Worm (Caenorhabditis elegans) whole organism, early embryonic: ENCODE data around the gene F28E10.4.

ENCODE experiments used
- B0310.2 ChIP-seq: sonication (generic microtip); optimal IDR thresholded peaks from 2 replicates; lab custom pipeline; 2016; ENCODE audit warnings: mild to moderate bottlenecking, missing genetic modification characterization, missing compliant biosample characterization
- F13C5.2 ChIP-seq: sonication (generic microtip); optimal IDR thresholded peaks from 2 replicates; lab custom pipeline; 2017; ENCODE audit warnings: mild to moderate bottlenecking, missing genetic modification characterization, inconsistent platforms, missing compliant biosample characterization
- aly-1 ChIP-seq: sonication (generic microtip); optimal IDR thresholded peaks from 2 replicates; lab custom pipeline; 2016; ENCODE audit warnings: missing genetic modification characterization, missing compliant biosample characterization
- ama-1 ChIP-seq: fragments of 150-350 bp; optimal IDR thresholded peaks from 2 replicates; lab custom pipeline; 2014
- ceh-13 ChIP-seq: fragments of 200-800 bp; sonication (Bioruptor generic); optimal IDR thresholded peaks from 2 replicates; lab custom pipeline; 2018; ENCODE audit warnings: mild to moderate bottlenecking, missing genetic modification characterization, missing compliant biosample characterization
- ceh-36 ChIP-seq: sonication (generic microtip); optimal IDR thresholded peaks from 2 replicates; lab custom pipeline; 2016; ENCODE audit warnings: missing genetic modification characterization, inconsistent platforms, missing compliant biosample characterization
- ets-7 ChIP-seq: sonication (generic microtip); optimal IDR thresholded peaks from 2 replicates; lab custom pipeline; 2016; ENCODE audit warnings: missing genotype, missing genetic modification characterization, missing compliant biosample characterization
- flt-1 ChIP-seq: fragments of 200-800 bp; sonication (Bioruptor generic); IDR thresholded peaks from 2 replicates; pipeline ENCODE4 v1.3.6; 2022; ENCODE audit warnings: missing genetic modification characterization, missing compliant biosample characterization
- hmbx-1 ChIP-seq: sonication (generic microtip); optimal IDR thresholded peaks from 2 replicates; lab custom pipeline; 2016; ENCODE audit warnings: mild to moderate bottlenecking, missing genetic modification characterization, missing compliant biosample characterization
- hmg-4 ChIP-seq: fragments of 200-800 bp; sonication (Bioruptor generic); optimal IDR thresholded peaks from 2 replicates; lab custom pipeline; 2018; ENCODE audit warnings: mild to moderate bottlenecking, missing genetic modification characterization, missing compliant biosample characterization
- hnd-1 ChIP-seq: sonication (generic microtip); optimal IDR thresholded peaks from 2 replicates; lab custom pipeline; 2016; ENCODE audit warnings: missing genetic modification characterization, missing compliant biosample characterization
- pes-1 ChIP-seq: fragments of 200-800 bp; sonication (Bioruptor generic); IDR thresholded peaks from 2 replicates; pipeline ENCODE4 v1.3.6; 2022; ENCODE audit warnings: missing genetic modification reagents, missing genetic modification characterization, missing compliant biosample characterization
- scrt-1 ChIP-seq: fragments of 200-800 bp; sonication (Bioruptor generic); IDR thresholded peaks from 2 replicates; pipeline ENCODE4 v1.3.6; 2022; ENCODE audit warnings: missing genetic modification characterization, missing compliant biosample characterization
- sea-1 ChIP-seq: fragments of 200-800 bp; sonication (Bioruptor generic); conservative IDR thresholded peaks from 2 replicates; pipeline ENCODE4 v1.3.6; 2022; ENCODE audit warnings: missing genetic modification characterization, missing compliant biosample characterization
- tbx-11 ChIP-seq: fragments of 200-800 bp; sonication (Bioruptor generic); IDR thresholded peaks from 2 replicates; pipeline ENCODE4 v1.3.6; 2022; ENCODE audit warnings: missing genetic modification characterization, missing compliant biosample characterization
- tbx-37 ChIP-seq: fragments of 200-800 bp; sonication (Bioruptor generic); conservative IDR thresholded peaks from 2 replicates; pipeline ENCODE4 v1.3.6; 2022; ENCODE audit warnings: missing genetic modification reagents, missing genetic modification characterization, missing compliant biosample characterization
- tra-4 ChIP-seq: sonication (generic microtip); optimal IDR thresholded peaks from 2 replicates; lab custom pipeline; 2017; ENCODE audit warnings: missing genetic modification characterization, missing compliant biosample characterization

F28E10.4 gene

DNA sequence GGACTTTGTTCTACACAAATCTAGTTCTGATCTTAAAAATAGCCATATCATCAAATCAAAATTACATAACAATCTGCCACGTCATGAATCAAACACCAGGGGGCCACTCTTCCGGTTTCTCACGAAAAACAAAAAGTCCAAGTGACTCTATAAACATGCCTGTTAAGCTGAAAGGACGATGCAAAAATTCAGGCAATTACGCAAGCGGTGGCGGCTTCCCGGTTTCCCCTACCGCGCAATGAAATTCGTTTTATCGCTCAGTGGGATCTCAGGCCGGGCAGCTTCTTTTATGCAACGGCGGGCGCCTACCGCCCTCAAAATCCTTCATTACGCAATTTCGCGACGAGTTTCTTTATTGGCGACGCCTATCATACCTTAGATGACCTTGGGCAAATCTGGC, 47.5 kb downstream of the F28E10.4 start:
- no peak for TF ChIP-seq ceh-36 (tag; lab: Kevin White, UChicago)
- no peak for TF ChIP-seq ceh-13 (GFP tag; lab: Kevin White, UChicago)
- no peak for TF ChIP-seq ama-1 (lab: Kevin White, UChicago)
- TF ChIP-seq tbx-37 (GFP tag; lab: Robert Waterston, UW): no peak
- TF ChIP-seq ets-7 (tag; lab: Kevin White, UChicago): no peak
- no peak for TF ChIP-seq flt-1 (GFP tag; lab: Robert Waterston, UW)
- TF ChIP-seq B0310.2 (tag; lab: Kevin White, UChicago): no peak
- TF ChIP-seq hnd-1: no peak
- no peak for TF ChIP-seq hmg-4 (GFP tag; lab: Kevin White, UChicago)
- no peak for TF ChIP-seq tbx-11
- no peak for TF ChIP-seq tra-4 (tag; lab: Kevin White, UChicago)
- TF ChIP-seq sea-1 (GFP tag; lab: Robert Waterston, UW): no peak

DNA sequence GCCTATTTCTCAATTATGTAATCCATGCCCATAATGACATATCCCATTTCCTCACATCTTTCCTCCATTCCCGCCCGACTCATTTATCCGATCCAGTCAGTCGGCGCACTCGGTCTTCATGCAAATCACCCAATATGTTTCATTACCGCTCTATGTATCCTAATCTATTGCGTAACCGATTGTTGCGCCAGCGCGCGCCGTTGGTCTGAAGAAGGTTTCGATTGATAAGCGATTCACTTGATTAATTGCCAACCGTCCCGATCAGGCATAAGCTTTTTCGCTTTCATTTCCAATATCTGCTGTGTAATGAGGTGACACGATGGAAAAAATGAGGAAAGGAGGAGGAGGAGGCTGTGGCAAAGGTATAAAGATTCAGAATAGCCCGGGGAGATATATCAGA, 49.1 kb downstream of the F28E10.4 start:
- TF ChIP-seq ceh-13 (GFP tag; lab: Kevin White, UChicago): no peak
- peak; percentile 10 for TF ChIP-seq hmg-4 (GFP tag; lab: Kevin White, UChicago)

DNA sequence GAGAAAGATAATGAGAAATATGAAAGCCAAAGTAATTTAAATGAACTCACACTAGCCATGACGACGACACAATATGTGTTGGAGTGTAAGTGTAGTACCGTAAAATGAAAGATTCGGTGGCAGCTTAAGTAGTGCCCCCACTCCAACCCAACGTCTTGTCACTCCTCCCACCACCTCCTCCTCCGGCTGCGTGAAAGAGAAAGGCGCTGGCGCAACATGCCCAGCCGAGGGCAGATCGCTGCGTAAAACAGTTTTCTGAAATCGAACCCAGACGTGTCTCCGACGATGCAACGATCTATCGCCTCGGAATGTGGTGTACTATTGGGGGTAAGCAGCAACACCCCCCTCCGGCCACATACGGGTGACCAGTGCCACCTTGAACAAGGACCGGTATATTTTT, 50.2 kb downstream of the F28E10.4 start, which contains the start of gene ZK180.5:
Gene ZK180.5, minus strand, starts transcription at position 101 of the 400 bp plus-strand sequence.
- TF ChIP-seq ceh-36 (tag; lab: Kevin White, UChicago) (no peak), tbx-37 (GFP tag; lab: Robert Waterston, UW) (no peak), sea-1 (GFP tag; lab: Robert Waterston, UW) (no peak), pes-1 (GFP tag; lab: Robert Waterston, UW) (no peak), hnd-1 (no peak), tra-4 (tag; lab: Kevin White, UChicago) (no peak), ama-1 (lab: Kevin White, UChicago) (no peak), hmg-4 (GFP tag; lab: Kevin White, UChicago) (no peak), tbx-11 (no peak), ceh-13 (GFP tag; lab: Kevin White, UChicago) (no peak), B0310.2 (tag; lab: Kevin White, UChicago) (no peak), ets-7 (tag; lab: Kevin White, UChicago) (no peak), scrt-1 (no peak), F13C5.2 (no peak), hmbx-1 (tag; lab: Kevin White, UChicago) (no peak)

DNA sequence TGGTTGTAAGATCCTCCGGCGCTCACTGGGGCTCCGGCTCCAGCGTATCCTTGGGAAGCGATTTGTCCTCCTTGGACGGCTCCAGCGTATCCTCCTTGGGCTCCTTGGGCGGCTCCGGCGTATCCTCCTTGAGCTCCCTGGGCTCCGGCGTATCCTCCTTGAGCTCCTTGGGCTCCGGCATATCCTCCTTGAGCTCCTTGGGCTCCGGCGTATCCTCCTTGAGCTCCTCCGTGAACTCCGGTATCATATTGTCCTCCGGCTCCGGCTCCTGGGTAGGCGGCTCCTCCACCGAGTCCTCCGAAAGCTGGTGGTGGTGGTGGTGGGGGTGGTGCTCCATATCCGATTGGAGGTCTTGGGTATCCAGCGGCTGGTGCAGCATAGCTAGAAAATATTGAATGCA, 50.8 kb downstream of the F28E10.4 start:
- TF ChIP-seq pes-1 (GFP tag; lab: Robert Waterston, UW) (no peak), flt-1 (GFP tag; lab: Robert Waterston, UW) (no peak), F13C5.2 (no peak), tra-4 (tag; lab: Kevin White, UChicago) (no peak), aly-1 (tag; lab: Kevin White, UChicago) (no peak), ets-7 (tag; lab: Kevin White, UChicago) (no peak), sea-1 (GFP tag; lab: Robert Waterston, UW) (no peak), ama-1 (lab: Kevin White, UChicago) (no peak), hmg-4 (GFP tag; lab: Kevin White, UChicago) (no peak), tbx-11 (no peak), ceh-13 (GFP tag; lab: Kevin White, UChicago) (no peak), hnd-1 (no peak)
